Worm (Caenorhabditis elegans) whole organism, early embryonic: Measurements from ENCODE around the gene R02D5.7.

Source experiments
- B0310.2 ChIP-seq: sonication (generic microtip); optimal IDR thresholded peaks from 2 replicates; lab custom pipeline; 2016; ENCODE audit warnings: mild to moderate bottlenecking, missing genetic modification characterization, missing compliant biosample characterization
- F13C5.2 ChIP-seq: sonication (generic microtip); optimal IDR thresholded peaks from 2 replicates; lab custom pipeline; 2017; ENCODE audit warnings: mild to moderate bottlenecking, missing genetic modification characterization, inconsistent platforms, missing compliant biosample characterization
- aly-1 ChIP-seq: sonication (generic microtip); optimal IDR thresholded peaks from 2 replicates; lab custom pipeline; 2016; ENCODE audit warnings: missing genetic modification characterization, missing compliant biosample characterization
- ama-1 ChIP-seq: fragments of 150-350 bp; optimal IDR thresholded peaks from 2 replicates; lab custom pipeline; 2014
- ceh-13 ChIP-seq: fragments of 200-800 bp; sonication (Bioruptor generic); optimal IDR thresholded peaks from 2 replicates; lab custom pipeline; 2018; ENCODE audit warnings: mild to moderate bottlenecking, missing genetic modification characterization, missing compliant biosample characterization
- ceh-36 ChIP-seq: sonication (generic microtip); optimal IDR thresholded peaks from 2 replicates; lab custom pipeline; 2016; ENCODE audit warnings: missing genetic modification characterization, inconsistent platforms, missing compliant biosample characterization
- ets-7 ChIP-seq: sonication (generic microtip); optimal IDR thresholded peaks from 2 replicates; lab custom pipeline; 2016; ENCODE audit warnings: missing genotype, missing genetic modification characterization, missing compliant biosample characterization
- hmg-4 ChIP-seq: fragments of 200-800 bp; sonication (Bioruptor generic); optimal IDR thresholded peaks from 2 replicates; lab custom pipeline; 2018; ENCODE audit warnings: mild to moderate bottlenecking, missing genetic modification characterization, missing compliant biosample characterization
- pes-1 ChIP-seq: fragments of 200-800 bp; sonication (Bioruptor generic); IDR thresholded peaks from 2 replicates; pipeline ENCODE4 v1.3.6; 2022; ENCODE audit warnings: missing genetic modification reagents, missing genetic modification characterization, missing compliant biosample characterization
- scrt-1 ChIP-seq: fragments of 200-800 bp; sonication (Bioruptor generic); IDR thresholded peaks from 2 replicates; pipeline ENCODE4 v1.3.6; 2022; ENCODE audit warnings: missing genetic modification characterization, missing compliant biosample characterization
- tbx-11 ChIP-seq: fragments of 200-800 bp; sonication (Bioruptor generic); IDR thresholded peaks from 2 replicates; pipeline ENCODE4 v1.3.6; 2022; ENCODE audit warnings: missing genetic modification characterization, missing compliant biosample characterization
- tbx-37 ChIP-seq: fragments of 200-800 bp; sonication (Bioruptor generic); conservative IDR thresholded peaks from 2 replicates; pipeline ENCODE4 v1.3.6; 2022; ENCODE audit warnings: missing genetic modification reagents, missing genetic modification characterization, missing compliant biosample characterization
- tra-4 ChIP-seq: sonication (generic microtip); optimal IDR thresholded peaks from 2 replicates; lab custom pipeline; 2017; ENCODE audit warnings: missing genetic modification characterization, missing compliant biosample characterization

DNA sequence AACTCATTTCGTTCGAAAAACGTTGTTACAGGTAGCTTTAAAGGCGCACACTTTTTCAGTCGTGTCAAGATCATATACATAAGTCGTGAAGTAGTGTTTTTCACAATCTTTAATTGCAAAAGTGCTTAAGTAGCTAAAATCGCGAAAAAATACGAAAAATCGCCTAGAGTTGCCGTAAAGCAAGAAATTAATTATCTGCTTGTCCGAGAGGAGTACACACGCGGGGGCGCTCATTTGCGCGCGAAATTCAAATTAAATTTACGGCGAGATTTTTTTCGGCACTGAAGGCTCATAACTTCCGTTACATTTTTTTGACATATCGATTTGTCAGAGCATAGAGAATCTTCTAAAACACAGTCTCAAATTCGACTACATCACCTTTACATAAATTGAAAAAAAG lies 21.2 kb downstream of the R02D5.7 start:
- no peak for TF ChIP-seq ama-1
- TF ChIP-seq ceh-36 (tag; lab: Kevin White, UChicago), result no peak
- TF ChIP-seq F13C5.2 (tag; lab: Kevin White, UChicago), result no peak
- TF ChIP-seq tbx-11 (GFP tag; lab: Robert Waterston, UW), result no peak
- no peak for TF ChIP-seq ets-7
- TF ChIP-seq scrt-1 (GFP tag; lab: Robert Waterston, UW), result no peak
- TF ChIP-seq pes-1 (GFP tag; lab: Robert Waterston, UW), result no peak
- TF ChIP-seq tbx-37, result no peak
- no peak for TF ChIP-seq hmg-4
- TF ChIP-seq ceh-13 (GFP tag; lab: Kevin White, UChicago), result no peak
- no peak for TF ChIP-seq B0310.2 (tag; lab: Kevin White, UChicago)
- TF ChIP-seq tra-4 (tag; lab: Kevin White, UChicago), result no peak
- no peak for TF ChIP-seq aly-1 (tag; lab: Kevin White, UChicago)
